Worm (Caenorhabditis elegans): ENCODE data around the gene B0464.6.

The B0464.6 gene

DNA sequence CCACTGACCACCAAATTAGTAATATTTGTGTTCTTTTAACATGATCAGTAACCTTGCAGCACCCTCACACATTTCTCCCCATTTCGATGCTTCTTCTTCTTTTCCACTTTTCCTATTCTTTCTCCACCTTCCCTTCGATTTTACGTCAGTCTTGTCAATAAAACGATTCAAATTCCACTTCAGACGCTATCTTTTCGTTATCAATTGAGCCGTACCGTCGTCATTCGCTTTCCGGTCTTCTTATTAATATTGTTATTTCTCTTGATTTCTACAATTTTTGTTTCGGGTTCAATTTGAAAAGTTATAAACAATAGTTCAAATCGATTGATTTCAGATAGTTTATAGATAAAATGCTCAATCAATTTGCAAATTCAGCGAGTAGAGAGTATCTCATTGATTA, 21.7 kb upstream of the B0464.6 start:
- TF ChIP-seq nhr-237 (tag; optimal IDR thresholded peaks at IDR 0.05) (no peak), elt-3 (tag; optimal IDR thresholded peaks at IDR 0.05) (no peak), nhr-28 (tag; optimal IDR thresholded peaks at IDR 0.05) (no peak), unc-120 (tag; optimal IDR thresholded peaks at IDR 0.05; ENCODE audit: poor library complexity, severe bottlenecking) (no peak), ceh-43 (GFP tag; optimal IDR thresholded peaks at IDR 0.05) (no peak), pha-4 (tag; optimal IDR thresholded peaks at IDR 0.05) (no peak), sptf-1 (tag; optimal IDR thresholded peaks at IDR 0.05) (no peak), drap-1 (GFP tag; optimal IDR thresholded peaks at IDR 0.05) (no peak), nhr-76 (tag; optimal IDR thresholded peaks at IDR 0.05) (no peak), elt-1 (tag; optimal IDR thresholded peaks at IDR 0.05; ENCODE audit: borderline replicate concordance, insufficient read depth) (no peak), ztf-11 (tag; optimal IDR thresholded peaks at IDR 0.05) (no peak), tbx-8 (GFP tag; optimal IDR thresholded peaks at IDR 0.05) (no peak), lin-13 (tag; optimal IDR thresholded peaks at IDR 0.05) (no peak), blmp-1 (tag; optimal IDR thresholded peaks at IDR 0.05) (no peak), lin-32 (GFP tag; optimal IDR thresholded peaks at IDR 0.05) (no peak)

DNA sequence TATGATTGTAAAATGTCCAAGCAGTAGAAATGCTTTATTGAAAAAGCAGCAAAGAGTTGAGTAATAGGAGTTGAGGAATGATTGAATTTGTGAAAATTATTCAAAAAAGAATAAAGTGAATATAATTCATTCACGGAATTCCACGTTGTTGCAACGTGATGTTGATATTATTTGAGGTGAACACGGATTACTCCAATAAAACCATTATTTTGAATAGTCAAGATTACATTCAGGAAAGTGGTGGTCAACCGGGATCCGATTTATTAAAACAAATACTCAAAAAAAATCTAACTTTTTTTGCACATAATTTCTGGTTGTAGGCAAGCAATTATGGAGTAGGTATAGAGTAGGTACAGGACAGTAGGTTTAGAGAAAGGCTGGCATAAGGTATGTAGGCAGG, 19.6 kb upstream of the B0464.6 start, which contains the start of gene bre-3:
TSS of gene bre-3 (minus strand) at position 101 of the 400 bp plus-strand sequence.
- TF ChIP-seq ces-1 (GFP tag; optimal IDR thresholded peaks at IDR 0.05) (no peak), blmp-1 (tag; optimal IDR thresholded peaks at IDR 0.05) (no peak), unc-39 (tag; optimal IDR thresholded peaks at IDR 0.05) (no peak), lsy-2 (tag; optimal IDR thresholded peaks at IDR 0.05) (no peak), ztf-11 (tag; optimal IDR thresholded peaks at IDR 0.05) (no peak), unc-120 (tag; optimal IDR thresholded peaks at IDR 0.05; ENCODE audit: poor library complexity, severe bottlenecking) (no peak), snpc-4 (tag; optimal IDR thresholded peaks at IDR 0.05) (no peak), M03D4.4 (tag; optimal IDR thresholded peaks at IDR 0.05) (no peak), drap-1 (GFP tag; optimal IDR thresholded peaks at IDR 0.05) (no peak), ham-2 (GFP tag; optimal IDR thresholded peaks at IDR 0.05) (no peak), sem-2 (GFP tag; optimal IDR thresholded peaks at IDR 0.05) (no peak), mep-1 (tag; optimal IDR thresholded peaks at IDR 0.05) (no peak), nhr-76 (tag; optimal IDR thresholded peaks at IDR 0.05) (no peak), nhr-237 (tag; optimal IDR thresholded peaks at IDR 0.05) (no peak), hlh-1 (tag; optimal IDR thresholded peaks at IDR 0.05) (no peak), elt-1 (tag; optimal IDR thresholded peaks at IDR 0.05; ENCODE audit: borderline replicate concordance, insufficient read depth) (no peak), nhr-12 (tag; optimal IDR thresholded peaks at IDR 0.05) (no peak), ceh-83 (GFP tag; optimal IDR thresholded peaks at IDR 0.05) (no peak)

DNA sequence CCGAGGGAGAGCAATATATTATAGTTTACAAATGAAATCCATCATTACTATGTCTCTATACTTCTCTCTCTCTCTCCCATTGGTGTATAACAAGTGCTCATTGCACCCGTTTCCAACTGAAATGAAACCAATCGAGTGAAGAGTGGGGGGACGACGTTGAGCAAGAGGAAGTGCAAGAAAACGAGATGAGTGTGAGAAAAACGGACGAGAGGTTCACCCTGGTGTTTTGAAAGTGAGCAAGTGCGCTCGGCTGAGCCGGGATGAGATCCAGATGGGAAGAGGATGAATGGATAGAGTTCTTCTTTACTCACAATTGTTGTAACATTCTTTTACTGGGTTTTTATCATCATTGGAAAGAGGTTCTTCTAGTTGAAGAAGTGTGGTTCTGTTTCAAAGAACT, 18.0 kb upstream of the B0464.6 start:
- TF ChIP-seq ces-1 (GFP tag; optimal IDR thresholded peaks at IDR 0.05), result peak; percentile 36
- TF ChIP-seq hlh-1 (tag; optimal IDR thresholded peaks at IDR 0.05), result peak; percentile 76
- no peak for TF ChIP-seq elt-3 (tag; optimal IDR thresholded peaks at IDR 0.05)
- TF ChIP-seq mab-5 (tag; optimal IDR thresholded peaks at IDR 0.05), result peak; percentile 29
- TF ChIP-seq lin-32 (GFP tag; optimal IDR thresholded peaks at IDR 0.05), result no peak
- TF ChIP-seq unc-62 (GFP tag; optimal IDR thresholded peaks at IDR 0.05), result peak; percentile 20
- TF ChIP-seq cnd-1 (tag; optimal IDR thresholded peaks at IDR 0.05), result peak; percentile 19

DNA sequence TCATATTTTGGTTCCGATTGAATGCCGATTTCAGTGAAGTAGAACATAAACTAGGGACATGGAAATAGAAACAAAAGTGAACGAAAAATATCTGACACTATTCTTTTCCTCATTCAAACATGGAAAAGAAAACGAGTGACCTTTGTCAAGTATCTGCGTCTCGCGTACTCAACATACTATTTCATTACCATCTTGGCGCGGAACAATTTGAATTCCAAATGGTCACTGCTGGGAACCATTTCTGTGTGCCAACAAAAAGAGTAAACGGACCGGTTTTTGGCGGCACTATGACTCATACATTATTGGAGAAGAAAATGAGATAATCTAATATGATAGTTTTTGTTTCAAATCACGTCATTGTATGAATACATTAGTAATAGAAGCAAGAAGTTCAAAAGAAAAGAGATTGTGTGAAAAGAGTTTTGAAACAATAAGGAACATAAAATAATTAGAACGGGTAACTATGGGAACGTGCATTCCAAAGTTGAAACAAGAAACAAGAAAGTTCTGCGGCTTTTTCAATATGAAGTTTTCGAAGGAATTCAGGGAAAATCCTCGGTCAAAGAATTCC, 16.7 kb upstream of the B0464.6 start:
- TF ChIP-seq tbx-8 (GFP tag; optimal IDR thresholded peaks at IDR 0.05) (no peak), flh-1 (GFP tag; optimal IDR thresholded peaks at IDR 0.05) (no peak), unc-39 (tag; optimal IDR thresholded peaks at IDR 0.05) (no peak), ham-2 (GFP tag; optimal IDR thresholded peaks at IDR 0.05) (no peak), zip-8 (tag; optimal IDR thresholded peaks at IDR 0.05) (no peak), ztf-11 (tag; optimal IDR thresholded peaks at IDR 0.05) (no peak), unc-120 (tag; optimal IDR thresholded peaks at IDR 0.05; ENCODE audit: poor library complexity, severe bottlenecking) (no peak), cnd-1 (tag; optimal IDR thresholded peaks at IDR 0.05) (no peak), hlh-1 (tag; optimal IDR thresholded peaks at IDR 0.05) (no peak), ceh-83 (GFP tag; optimal IDR thresholded peaks at IDR 0.05) (no peak), nhr-237 (tag; optimal IDR thresholded peaks at IDR 0.05) (no peak)

DNA sequence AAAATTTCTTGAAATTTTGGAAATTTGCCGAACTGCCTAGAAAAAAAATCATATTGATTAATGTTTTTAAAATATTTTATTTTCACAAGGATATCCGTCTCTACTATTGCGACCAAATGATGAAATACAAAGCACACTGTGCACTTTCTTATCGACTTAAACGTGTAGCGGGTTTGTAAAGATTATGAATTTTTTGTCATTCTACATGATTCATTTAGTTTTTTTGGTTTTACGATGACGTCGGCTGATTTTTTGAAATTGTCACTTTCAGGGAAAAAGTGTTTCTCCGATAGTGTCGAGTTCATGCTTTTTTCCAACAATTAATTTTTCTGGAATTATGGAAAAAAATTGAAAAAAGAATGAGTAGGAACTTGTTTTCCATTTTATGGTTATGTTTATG, 10.8 kb upstream of the B0464.6 start:
- TF ChIP-seq elt-1 (tag; optimal IDR thresholded peaks at IDR 0.05; ENCODE audit: borderline replicate concordance, insufficient read depth) (no peak), nhr-12 (tag; optimal IDR thresholded peaks at IDR 0.05) (no peak), flh-1 (GFP tag; optimal IDR thresholded peaks at IDR 0.05) (no peak), mep-1 (tag; optimal IDR thresholded peaks at IDR 0.05) (no peak), mls-2 (tag; optimal IDR thresholded peaks at IDR 0.05) (no peak), nhr-28 (tag; optimal IDR thresholded peaks at IDR 0.05) (no peak), unc-62 (GFP tag; optimal IDR thresholded peaks at IDR 0.05) (no peak), blmp-1 (tag; optimal IDR thresholded peaks at IDR 0.05) (no peak), ceh-83 (GFP tag; optimal IDR thresholded peaks at IDR 0.05) (no peak), bed-3 (GFP tag; optimal IDR thresholded peaks at IDR 0.05) (no peak), nhr-76 (tag; optimal IDR thresholded peaks at IDR 0.05) (no peak)

Data from whole organism, mixed stage, embryonic.